Worm (Caenorhabditis elegans): Measurements from ENCODE around the gene sre-39.

sre-39 gene

DNA sequence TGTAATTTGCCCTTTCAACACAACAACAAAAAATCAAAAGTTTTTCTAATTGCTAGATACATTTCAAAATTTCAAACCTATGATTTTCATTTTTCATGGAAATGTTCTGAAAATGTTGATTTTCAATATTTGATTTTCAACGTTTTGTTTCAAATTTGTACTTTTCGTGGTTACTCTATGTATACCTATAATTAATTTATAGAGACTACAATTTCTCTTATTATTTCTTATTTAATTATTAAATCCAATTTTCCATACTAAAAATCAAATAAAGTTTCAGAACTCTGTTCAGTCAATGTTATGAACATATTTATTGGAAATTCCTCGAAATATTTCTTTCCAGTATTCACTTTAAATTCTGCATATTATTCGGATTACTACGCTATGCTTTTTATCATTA is at the start of gene sre-39:
Gene sre-39, plus strand, starts transcription at position 301 of the 400 bp plus-strand sequence.
- TF ChIP-seq elt-3 (tag; optimal IDR thresholded peaks at IDR 0.05) (no peak), blmp-1 (tag; optimal IDR thresholded peaks at IDR 0.05) (no peak)

DNA sequence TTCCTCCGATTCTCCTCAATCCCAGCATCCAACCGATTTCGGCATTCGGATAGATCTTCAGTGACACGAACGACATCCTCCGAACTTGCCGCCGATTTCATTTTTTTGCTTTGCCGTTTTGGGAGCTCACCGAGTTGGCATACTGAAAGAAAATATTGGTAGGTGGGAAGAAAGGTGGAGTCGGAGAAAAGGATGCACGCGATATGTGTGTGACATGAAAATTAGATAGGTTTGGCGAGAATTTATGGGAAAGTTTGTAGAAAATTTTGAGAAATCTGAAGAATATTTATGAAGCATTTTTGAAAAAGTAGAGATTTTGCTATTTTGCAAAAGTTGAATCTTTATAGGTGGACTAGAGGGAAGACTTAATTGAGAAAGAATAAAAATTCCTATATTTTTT is 48.8 kb upstream of the sre-39 start, which contains the start of gene che-10:
Gene che-10, minus strand, starts transcription at position 101 of the 400 bp plus-strand sequence.
- TF ChIP-seq elt-3 (tag; optimal IDR thresholded peaks at IDR 0.05) (no peak), lsy-2 (tag; optimal IDR thresholded peaks at IDR 0.05) (no peak), hlh-1 (tag; optimal IDR thresholded peaks at IDR 0.05) (no peak), M03D4.4 (tag; optimal IDR thresholded peaks at IDR 0.05) (no peak), mls-2 (tag; optimal IDR thresholded peaks at IDR 0.05) (no peak), elt-1 (tag; optimal IDR thresholded peaks at IDR 0.05; ENCODE audit: borderline replicate concordance, insufficient read depth) (no peak)

DNA sequence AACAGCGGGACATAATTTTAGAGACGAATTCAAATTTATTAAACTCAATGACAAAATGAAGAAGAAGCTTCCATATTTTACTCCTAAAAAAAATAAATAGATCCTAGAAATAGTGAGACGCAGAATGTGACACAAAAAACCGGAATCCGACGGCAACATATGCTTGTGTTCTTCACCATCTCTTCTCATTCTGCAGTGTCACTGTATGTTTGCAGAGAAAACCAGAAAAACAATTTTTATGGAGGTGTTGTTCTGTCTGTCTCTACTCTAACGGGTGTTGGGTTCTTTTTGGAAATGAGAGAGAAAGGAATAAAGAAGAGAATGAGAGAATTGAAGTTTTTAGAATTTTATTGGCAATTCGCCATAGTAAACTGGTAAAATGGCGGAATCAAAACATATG is 48.1 kb upstream of the sre-39 start:
- TF ChIP-seq mls-2 (tag; optimal IDR thresholded peaks at IDR 0.05) (no peak), flh-1 (GFP tag; optimal IDR thresholded peaks at IDR 0.05) (no peak), lin-32 (GFP tag; optimal IDR thresholded peaks at IDR 0.05) (no peak), bed-3 (GFP tag; optimal IDR thresholded peaks at IDR 0.05) (no peak), M03D4.4 (tag; optimal IDR thresholded peaks at IDR 0.05) (no peak), unc-120 (tag; optimal IDR thresholded peaks at IDR 0.05; ENCODE audit: poor library complexity, severe bottlenecking) (no peak), nhr-12 (tag; optimal IDR thresholded peaks at IDR 0.05) (no peak), mep-1 (tag; optimal IDR thresholded peaks at IDR 0.05) (no peak), hlh-1 (tag; optimal IDR thresholded peaks at IDR 0.05) (no peak), zip-8 (tag; optimal IDR thresholded peaks at IDR 0.05) (no peak), sem-2 (GFP tag; optimal IDR thresholded peaks at IDR 0.05) (no peak), tbx-8 (GFP tag; optimal IDR thresholded peaks at IDR 0.05) (no peak), nhr-2 (tag; optimal IDR thresholded peaks at IDR 0.05) (no peak)

DNA sequence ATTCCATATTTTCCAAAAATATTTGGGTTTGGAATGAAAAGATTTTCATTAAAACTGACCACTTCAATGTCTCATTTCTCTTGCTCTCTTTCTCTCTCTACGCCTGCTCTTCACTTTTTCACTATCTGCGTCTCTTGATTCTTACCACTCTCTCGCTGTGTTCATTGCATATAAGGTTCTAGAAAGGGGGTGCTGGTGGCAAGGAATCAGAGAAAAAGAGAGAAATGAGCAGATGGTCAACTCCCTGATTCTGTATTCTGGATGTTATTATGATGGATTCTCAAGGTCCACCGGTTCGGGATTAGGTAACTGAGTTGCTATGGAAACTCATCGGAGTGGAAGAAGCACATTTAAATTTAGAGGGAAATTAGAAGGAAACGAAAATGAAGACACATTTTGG is 46.3 kb upstream of the sre-39 start:
- no peak for TF ChIP-seq nhr-28 (tag; optimal IDR thresholded peaks at IDR 0.05)
- TF ChIP-seq nhr-2 (tag; optimal IDR thresholded peaks at IDR 0.05), result no peak
- TF ChIP-seq mls-2 (tag; optimal IDR thresholded peaks at IDR 0.05), result peak; percentile 21
- TF ChIP-seq mep-1 (tag; optimal IDR thresholded peaks at IDR 0.05), result peak; percentile 72
- peak; percentile 78 for TF ChIP-seq ces-1 (GFP tag; optimal IDR thresholded peaks at IDR 0.05)
- TF ChIP-seq cnd-1 (tag; optimal IDR thresholded peaks at IDR 0.05), result peak; percentile 91
- TF ChIP-seq ztf-11 (tag; optimal IDR thresholded peaks at IDR 0.05), result no peak
- TF ChIP-seq nhr-12 (tag; optimal IDR thresholded peaks at IDR 0.05), result no peak
- peak; percentile 67 for TF ChIP-seq lin-32 (GFP tag; optimal IDR thresholded peaks at IDR 0.05)
- no peak for TF ChIP-seq bed-3 (GFP tag; optimal IDR thresholded peaks at IDR 0.05)
- TF ChIP-seq drap-1 (GFP tag; optimal IDR thresholded peaks at IDR 0.05), result no peak
- peak; percentile 4 for TF ChIP-seq lsy-2 (tag; optimal IDR thresholded peaks at IDR 0.05)
- TF ChIP-seq nhr-76 (tag; optimal IDR thresholded peaks at IDR 0.05), result no peak
- TF ChIP-seq unc-120 (tag; optimal IDR thresholded peaks at IDR 0.05; ENCODE audit: poor library complexity, severe bottlenecking), result peak; percentile 47

DNA sequence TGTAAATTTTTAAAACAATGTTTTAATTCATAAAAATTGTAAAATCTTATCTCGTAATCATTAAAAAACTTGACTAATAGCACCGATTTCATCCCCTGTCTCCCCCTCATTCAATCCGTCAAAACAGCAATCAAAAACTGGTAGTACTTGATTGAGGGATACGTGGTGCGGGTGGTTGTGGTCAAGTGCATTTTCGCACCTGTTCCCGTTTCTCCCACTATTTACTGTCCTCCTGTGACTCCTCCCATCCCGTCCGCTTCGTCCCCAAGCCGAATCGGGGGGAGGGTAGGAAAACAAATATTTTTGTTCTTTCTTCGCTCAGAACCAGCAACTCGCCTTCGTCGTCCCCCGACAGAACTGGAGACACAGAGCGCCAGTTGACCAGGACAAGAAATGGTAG is 38.3 kb upstream of the sre-39 start, which contains the start of gene lgc-27:
Gene lgc-27, plus strand, starts transcription at position 301 of the 400 bp plus-strand sequence.
- TF ChIP-seq pha-4 (tag; optimal IDR thresholded peaks at IDR 0.05) (peak; percentile 55), lsy-2 (tag; optimal IDR thresholded peaks at IDR 0.05) (no peak)

DNA sequence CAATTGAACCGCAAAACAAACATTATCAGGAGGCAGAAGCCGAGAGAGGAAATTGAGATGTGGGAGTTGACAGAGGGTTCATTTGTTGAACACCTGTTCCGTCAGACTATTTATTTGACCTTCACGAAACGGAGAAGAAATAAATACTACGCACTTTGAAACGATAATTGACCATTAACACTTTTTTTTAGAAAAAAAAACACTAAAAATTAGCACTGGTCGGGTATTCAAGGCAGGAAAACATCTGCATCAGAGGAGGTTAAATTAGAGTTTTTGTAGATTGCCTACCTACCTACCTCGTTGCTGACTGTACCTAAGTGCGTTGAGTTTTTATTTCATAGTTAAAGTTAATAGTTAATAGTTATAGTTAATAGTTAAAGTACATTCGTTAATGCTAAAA is 37.0 kb upstream of the sre-39 start:
- TF ChIP-seq tbx-8 (GFP tag; optimal IDR thresholded peaks at IDR 0.05) (no peak), hlh-1 (tag; optimal IDR thresholded peaks at IDR 0.05) (peak; percentile 31), cnd-1 (tag; optimal IDR thresholded peaks at IDR 0.05) (no peak), zip-8 (tag; optimal IDR thresholded peaks at IDR 0.05) (no peak), ces-1 (GFP tag; optimal IDR thresholded peaks at IDR 0.05) (no peak)

DNA sequence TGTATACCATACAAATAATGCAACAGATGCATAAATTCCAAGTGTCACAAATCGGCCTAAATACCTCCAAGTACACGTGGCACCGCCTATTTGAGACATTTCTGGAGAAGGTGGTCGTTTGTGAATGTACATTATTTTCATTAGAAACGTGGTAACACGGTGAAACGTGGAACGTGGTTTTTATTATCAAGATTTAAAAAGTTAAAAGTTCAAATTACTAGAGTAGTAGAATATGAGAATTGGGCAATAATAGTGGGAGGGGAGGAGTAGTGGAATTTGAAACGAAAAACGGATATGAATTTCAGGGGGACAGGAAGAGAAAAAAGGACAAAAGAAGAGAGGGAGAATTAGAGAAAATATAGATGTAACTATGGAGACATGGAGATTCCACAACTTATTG is 31.2 kb upstream of the sre-39 start, which contains the start of gene fut-6:
Gene fut-6, minus strand, starts transcription at position 101 of the 400 bp plus-strand sequence.
- no peak for TF ChIP-seq mls-2 (tag; optimal IDR thresholded peaks at IDR 0.05)
- TF ChIP-seq cnd-1 (tag; optimal IDR thresholded peaks at IDR 0.05), result no peak
- no peak for TF ChIP-seq lin-32 (GFP tag; optimal IDR thresholded peaks at IDR 0.05)
- no peak for TF ChIP-seq unc-39 (tag; optimal IDR thresholded peaks at IDR 0.05)
- no peak for TF ChIP-seq unc-120 (tag; optimal IDR thresholded peaks at IDR 0.05; ENCODE audit: poor library complexity, severe bottlenecking)
- no peak for TF ChIP-seq mab-5 (tag; optimal IDR thresholded peaks at IDR 0.05)
- no peak for TF ChIP-seq M03D4.4 (tag; optimal IDR thresholded peaks at IDR 0.05)
- TF ChIP-seq snpc-4 (tag; optimal IDR thresholded peaks at IDR 0.05), result no peak
- TF ChIP-seq nhr-12 (tag; optimal IDR thresholded peaks at IDR 0.05), result no peak
- TF ChIP-seq ceh-43 (GFP tag; optimal IDR thresholded peaks at IDR 0.05), result no peak
- TF ChIP-seq ceh-83 (GFP tag; optimal IDR thresholded peaks at IDR 0.05), result no peak
- no peak for TF ChIP-seq hlh-1 (tag; optimal IDR thresholded peaks at IDR 0.05)
- TF ChIP-seq ceh-39 (tag; optimal IDR thresholded peaks at IDR 0.05), result no peak
- no peak for TF ChIP-seq pha-4 (tag; optimal IDR thresholded peaks at IDR 0.05)
- no peak for TF ChIP-seq mep-1 (tag; optimal IDR thresholded peaks at IDR 0.05)
- no peak for TF ChIP-seq tbx-8 (GFP tag; optimal IDR thresholded peaks at IDR 0.05)
- no peak for TF ChIP-seq ztf-11 (tag; optimal IDR thresholded peaks at IDR 0.05)
- no peak for TF ChIP-seq elt-1 (tag; optimal IDR thresholded peaks at IDR 0.05; ENCODE audit: borderline replicate concordance, insufficient read depth)

Data from whole organism, mixed stage, embryonic.